Worm (Caenorhabditis elegans) whole organism, L3 larva: ENCODE results near the gene F31E9.3.

Experiments used
- ceh-16 ChIP-seq: sonication (generic microtip); optimal IDR thresholded peaks from 2 replicates; lab custom pipeline; 2017; ENCODE audit warnings: missing biosample characterization, missing genetic modification characterization
- egl-27 ChIP-seq: sonication (generic microtip); optimal IDR thresholded peaks from 4 replicates; lab custom pipeline; 2017; ENCODE audit warnings: missing biosample characterization, missing genetic modification reagents, missing genetic modification characterization
- fos-1 ChIP-seq: fragments of 150-350 bp; optimal IDR thresholded peaks from 2 replicates; lab custom pipeline; 2014; ENCODE audit warnings: missing biosample characterization, missing genetic modification characterization
- lin-15B ChIP-seq: fragments of 150-350 bp; optimal IDR thresholded peaks from 2 replicates; lab custom pipeline; 2014; ENCODE audit warnings: missing biosample characterization, missing genetic modification characterization
- mdl-1 ChIP-seq: fragments of 150-350 bp; optimal IDR thresholded peaks from 2 replicates; lab custom pipeline; 2014; ENCODE audit warnings: missing biosample characterization, missing genetic modification characterization
- nhr-11 ChIP-seq: fragments of 150-350 bp; optimal IDR thresholded peaks from 2 replicates; lab custom pipeline; 2014; ENCODE audit warnings: missing biosample characterization, missing genetic modification characterization
- nhr-237 ChIP-seq: fragments of 150-350 bp; optimal IDR thresholded peaks from 2 replicates; lab custom pipeline; 2014; ENCODE audit warnings: missing biosample characterization, missing genetic modification characterization
- skn-1 ChIP-seq: fragments of 150-350 bp; optimal IDR thresholded peaks from 2 replicates; lab custom pipeline; 2014; ENCODE audit warnings: missing biosample characterization, missing genetic modification characterization
- snpc-4 ChIP-seq: fragments of 150-350 bp; optimal IDR thresholded peaks from 2 replicates; lab custom pipeline; 2014; ENCODE audit warnings: missing biosample characterization, missing genetic modification characterization

- TF ChIP-seq skn-1 (no peak), lin-15B (tag; lab: Kevin White, UChicago) (no peak), nhr-11 (tag; lab: Kevin White, UChicago) (no peak), ceh-16 (no peak), egl-27 (tag; lab: Kevin White, UChicago) (no peak), fos-1 (tag; lab: Kevin White, UChicago) (no peak), nhr-237 (tag; lab: Kevin White, UChicago) (no peak), snpc-4 (tag; lab: Kevin White, UChicago) (no peak), mdl-1 (tag; lab: Kevin White, UChicago) (no peak)
Observed at ce11 chrV:17344876-17345275, 22.5 kb downstream of the F31E9.3 start, which contains the start of the genes fbxa-188 and fbxa-189.
